Fruit fly (Drosophila melanogaster) whole organism, pupa: ENCODE measurements around the gene Paip2.

Experiments used
- CG10348 ChIP-seq: fragments of 200-800 bp; sonication (Bioruptor generic); IDR thresholded peaks from 2 replicates; pipeline ENCODE4 v1.3.6; 2022; ENCODE audit warnings: missing biosample characterization, missing genetic modification characterization
- CG12605 ChIP-seq: fragments of 200-800 bp; sonication (Bioruptor generic); IDR thresholded peaks from 2 replicates; pipeline ENCODE4 v1.3.6; 2022; ENCODE audit warnings: missing biosample characterization, missing genetic modification characterization
- CG13204 ChIP-seq: fragments of 200-800 bp; sonication (Bioruptor generic); optimal IDR thresholded peaks from 2 replicates; lab custom pipeline; 2018; ENCODE audit warnings: missing biosample characterization, mild to moderate bottlenecking, missing genetic modification characterization, moderate library complexity
- CG14655 ChIP-seq: fragments of 200-800 bp; sonication (Bioruptor generic); optimal IDR thresholded peaks from 3 replicates; lab custom pipeline; 2017; ENCODE audit warnings: mild to moderate bottlenecking, missing biosample characterization, missing genetic modification reagents, missing genetic modification characterization
- CG15710 ChIP-seq: fragments of 200-800 bp; sonication (Bioruptor generic); optimal IDR thresholded peaks from 2 replicates; lab custom pipeline; 2018; ENCODE audit warnings: missing biosample characterization, mild to moderate bottlenecking, missing genetic modification characterization, moderate library complexity
- CG17806 ChIP-seq: fragments of 200-800 bp; sonication (Bioruptor generic); optimal IDR thresholded peaks from 2 replicates; lab custom pipeline; 2018; ENCODE audit warnings: missing biosample characterization, mild to moderate bottlenecking, missing genetic modification characterization, moderate library complexity
- CG32121 ChIP-seq: fragments of 200-800 bp; sonication (Bioruptor generic); IDR thresholded peaks from 2 replicates; pipeline ENCODE4 v1.3.6; 2022; ENCODE audit warnings: missing biosample characterization, missing genetic modification characterization
- CG34367 ChIP-seq: fragments of 200-800 bp; sonication (Bioruptor generic); optimal IDR thresholded peaks from 2 replicates; lab custom pipeline; 2018; ENCODE audit warnings: missing biosample characterization, mild to moderate bottlenecking, missing genetic modification characterization
- CG4496 ChIP-seq: fragments of 200-800 bp; sonication (Bioruptor generic); IDR thresholded peaks from 3 replicates; pipeline ENCODE4 v1.3.6; 2022; ENCODE audit warnings: missing biosample characterization, missing genetic modification characterization
- CG8159 ChIP-seq: fragments of 200-800 bp; sonication (Bioruptor generic); optimal IDR thresholded peaks from 3 replicates; lab custom pipeline; 2018; ENCODE audit warnings: missing biosample characterization, mild to moderate bottlenecking, missing genetic modification characterization, moderate library complexity
- CG8301 ChIP-seq: fragments of 200-800 bp; sonication (Bioruptor generic); optimal IDR thresholded peaks from 2 replicates; lab custom pipeline; 2018; ENCODE audit warnings: missing biosample characterization, mild to moderate bottlenecking, missing genetic modification characterization
- CG9948 ChIP-seq: fragments of 200-800 bp; sonication (Bioruptor generic); optimal IDR thresholded peaks from 2 replicates; lab custom pipeline; 2018; ENCODE audit warnings: missing biosample characterization, mild to moderate bottlenecking, missing genetic modification characterization, moderate library complexity
- D1 ChIP-seq: fragments of 200-800 bp; sonication (Bioruptor generic); optimal IDR thresholded peaks from 2 replicates; lab custom pipeline; 2018; ENCODE audit warnings: missing biosample characterization, mild to moderate bottlenecking, missing genetic modification characterization, moderate library complexity
- EcR ChIP-seq: fragments of 200-800 bp; sonication (Bioruptor generic); optimal IDR thresholded peaks from 3 replicates; lab custom pipeline; 2019; ENCODE audit warnings: missing biosample characterization, missing genetic modification characterization, mild to moderate bottlenecking, moderate library complexity, missing genetic modification reagents
- Ets98B ChIP-seq: fragments of 200-800 bp; sonication (Bioruptor generic); IDR thresholded peaks from 2 replicates; pipeline ENCODE4 v1.3.6; 2022; ENCODE audit warnings: missing biosample characterization, missing genetic modification characterization
- Pif1A ChIP-seq: fragments of 200-800 bp; sonication (Bioruptor generic); optimal IDR thresholded peaks from 3 replicates; lab custom pipeline; 2016; ENCODE audit warnings: missing biosample characterization, missing genetic modification characterization
- Pif1B ChIP-seq: fragments of 200-800 bp; sonication (Bioruptor generic); optimal IDR thresholded peaks from 3 replicates; lab custom pipeline; 2016; ENCODE audit warnings: missing biosample characterization, missing genetic modification characterization
- Snoo ChIP-seq: fragments of 200-800 bp; sonication (Bioruptor generic); optimal IDR thresholded peaks from 3 replicates; lab custom pipeline; 2017; ENCODE audit warnings: missing biosample characterization, mild to moderate bottlenecking, missing genetic modification characterization, inconsistent platforms
- fd96Ca ChIP-seq: fragments of 200-800 bp; sonication (Bioruptor generic); IDR thresholded peaks from 3 replicates; pipeline ENCODE4 v1.3.6; 2022; ENCODE audit warnings: missing biosample characterization, missing genetic modification characterization
- gl ChIP-seq: fragments of 200-800 bp; sonication (Bioruptor generic); optimal IDR thresholded peaks from 2 replicates; lab custom pipeline; 2018; ENCODE audit warnings: missing biosample characterization, mild to moderate bottlenecking, missing genetic modification characterization
- rn ChIP-seq: fragments of 200-800 bp; sonication (Bioruptor generic); IDR thresholded peaks from 2 replicates; pipeline ENCODE4 v1.3.6; 2022; ENCODE audit warnings: missing biosample characterization, missing genetic modification characterization

The Paip2 gene

dm6 chr3R:12980628-12981219, at the start of gene Paip2:
Gene Paip2, plus strand, starts transcription at chr3R:12980792.
- TF ChIP-seq CG4496 (GFP tag; lab: Robert Waterston, UW) (0 out of 3 replicates have a peak, but pooled peaks have one; percentile 28), Pif1A (GFP tag; lab: Kevin White, UChicago) (no peak)

dm6 chr3R:12957388-12957787, 23.2 kb upstream of the Paip2 start:
- TF ChIP-seq CG8159 (tag; lab: Kevin White, UChicago): peak; percentile 46
- TF ChIP-seq CG8301 (tag; lab: Kevin White, UChicago): no peak
- no peak for TF ChIP-seq rn (GFP tag; lab: Robert Waterston, UW)
- no peak for TF ChIP-seq CG13204 (GFP tag; lab: Kevin White, UChicago)
- peak; percentile 44 for TF ChIP-seq CG15710
- no peak for TF ChIP-seq CG4496 (GFP tag; lab: Robert Waterston, UW)
- TF ChIP-seq CG17806 (tag; lab: Kevin White, UChicago): no peak
- peak; percentile 12 for TF ChIP-seq CG34367 (tag; lab: Kevin White, UChicago)
- no peak for TF ChIP-seq Snoo
- peak; percentile 31 for TF ChIP-seq Pif1A (GFP tag; lab: Kevin White, UChicago)
- TF ChIP-seq fd96Ca (GFP tag; lab: Robert Waterston, UW): 0 out of 3 replicates have a peak, but pooled peaks have one; percentile 9
- no peak for TF ChIP-seq gl (tag; lab: Kevin White, UChicago)
- TF ChIP-seq CG12605: no peak
- TF ChIP-seq Pif1B (GFP tag; lab: Kevin White, UChicago): no peak
- TF ChIP-seq D1 (tag; lab: Kevin White, UChicago): no peak
- no peak for TF ChIP-seq CG10348 (GFP tag; lab: Robert Waterston, UW)
- peak; percentile 20 for TF ChIP-seq CG9948
- no peak for TF ChIP-seq EcR (GFP tag; lab: Kevin White, UChicago)
- TF ChIP-seq Ets98B (GFP tag; lab: Robert Waterston, UW): no peak
- TF ChIP-seq CG32121: no peak
- TF ChIP-seq CG14655 (GFP tag; lab: Kevin White, UChicago): no peak
- TF ChIP-seq, all 21 proteins: peak for 6

- 0 out of 3 replicates have a peak, but pooled peaks have one; percentile 16 for TF ChIP-seq CG4496 (GFP tag; lab: Robert Waterston, UW)
- TF ChIP-seq CG9948: no peak
- peak; percentile 47 for TF ChIP-seq EcR (GFP tag; lab: Kevin White, UChicago)
- no peak for TF ChIP-seq CG8159 (tag; lab: Kevin White, UChicago)
- TF ChIP-seq Ets98B (GFP tag; lab: Robert Waterston, UW): no peak
These were observed 20.4 kb upstream of the Paip2 start for dm6 chr3R:12960227-12960626.

dm6 chr3R:12960929-12961855, 19.4 kb upstream of the Paip2 start, which contains the start of gene Spc25:
Gene Spc25, plus strand, starts transcription at chr3R:12961745.
- TF ChIP-seq rn (GFP tag; lab: Robert Waterston, UW) (no peak), CG4496 (GFP tag; lab: Robert Waterston, UW) (0 out of 3 replicates have a peak, but pooled peaks have one; percentile 48), Pif1A (GFP tag; lab: Kevin White, UChicago) (peak; percentile 8), Snoo (no peak), CG10348 (GFP tag; lab: Robert Waterston, UW) (no peak), Pif1B (GFP tag; lab: Kevin White, UChicago) (no peak), CG15710 (no peak), CG8301 (tag; lab: Kevin White, UChicago) (no peak), CG17806 (tag; lab: Kevin White, UChicago) (no peak), D1 (tag; lab: Kevin White, UChicago) (peak; percentile 35), CG8159 (tag; lab: Kevin White, UChicago) (no peak), Ets98B (GFP tag; lab: Robert Waterston, UW) (no peak), CG34367 (tag; lab: Kevin White, UChicago) (no peak), gl (tag; lab: Kevin White, UChicago) (no peak), EcR (GFP tag; lab: Kevin White, UChicago) (peak; percentile 95), CG13204 (GFP tag; lab: Kevin White, UChicago) (no peak), CG32121 (no peak), CG14655 (GFP tag; lab: Kevin White, UChicago) (no peak)

dm6 chr3R:12962612-12963011, 18.0 kb upstream of the Paip2 start:
- TF ChIP-seq EcR (GFP tag; lab: Kevin White, UChicago) (peak; percentile 30), CG9948 (no peak)

- TF ChIP-seq CG14655 (GFP tag; lab: Kevin White, UChicago): no peak
- TF ChIP-seq CG12605: no peak
- TF ChIP-seq Snoo: no peak
- no peak for TF ChIP-seq CG4496 (GFP tag; lab: Robert Waterston, UW)
These were observed 17.1 kb upstream of the Paip2 start, which contains the start of gene Cyp304a1 for dm6 chr3R:12963491-12963890. Gene Cyp304a1, plus strand, starts transcription at chr3R:12963791.
